Worm (Caenorhabditis elegans) whole organism, late embryonic: ENCODE results near the gene egl-44.
A peak's percentile ranks its signal among the peaks of the same experiment; 100 is the strongest.

Experiments
- C08G9.2 ChIP-seq: sonication (generic microtip); optimal IDR thresholded peaks from 2 replicates; lab custom pipeline; 2016; ENCODE audit warnings: mild to moderate bottlenecking, missing genetic modification characterization, moderate library complexity, missing compliant biosample characterization
- C38D4.7 ChIP-seq: fragments of 200-800 bp; sonication (Bioruptor generic); optimal IDR thresholded peaks from 2 replicates; lab custom pipeline; 2018; ENCODE audit warnings: mild to moderate bottlenecking, missing genetic modification characterization, moderate library complexity, missing compliant biosample characterization
- ahr-1 ChIP-seq: sonication (generic microtip); optimal IDR thresholded peaks from 2 replicates; lab custom pipeline; 2016; ENCODE audit warnings: missing genetic modification characterization, missing compliant biosample characterization
- ama-1 ChIP-seq: fragments of 150-350 bp; optimal IDR thresholded peaks from 2 replicates; lab custom pipeline; 2014
- ceh-14 ChIP-seq: sonication (generic microtip); optimal IDR thresholded peaks from 2 replicates; lab custom pipeline; 2016; ENCODE audit warnings: missing genotype, missing genetic modification characterization, missing compliant biosample characterization
- ceh-19 ChIP-seq: fragments of 200-800 bp; sonication (Bioruptor generic); optimal IDR thresholded peaks from 2 replicates; lab custom pipeline; 2018; ENCODE audit warnings: mild to moderate bottlenecking, missing genetic modification characterization, missing compliant biosample characterization
- ceh-22 ChIP-seq: sonication (generic microtip); optimal IDR thresholded peaks from 2 replicates; lab custom pipeline; 2017; ENCODE audit warnings: missing biosample characterization, missing genetic modification characterization
- ceh-24 ChIP-seq: sonication (generic microtip); optimal IDR thresholded peaks from 2 replicates; lab custom pipeline; 2016; ENCODE audit warnings: mild to moderate bottlenecking, missing genetic modification characterization, missing compliant biosample characterization
- ceh-30 ChIP-seq: fragments of 150-350 bp; optimal IDR thresholded peaks from 2 replicates; lab custom pipeline; 2014; ENCODE audit warnings: missing biosample characterization, missing genetic modification characterization
- ceh-31 ChIP-seq: sonication (generic microtip); optimal IDR thresholded peaks from 2 replicates; lab custom pipeline; 2016; ENCODE audit warnings: missing genetic modification characterization, missing compliant biosample characterization
- ceh-34 ChIP-seq: sonication (generic microtip); optimal IDR thresholded peaks from 2 replicates; lab custom pipeline; 2016; ENCODE audit warnings: mild to moderate bottlenecking, missing genetic modification characterization, missing compliant biosample characterization
- ceh-48 ChIP-seq: sonication (generic microtip); optimal IDR thresholded peaks from 2 replicates; lab custom pipeline; 2016; ENCODE audit warnings: missing genetic modification characterization, inconsistent platforms, missing compliant biosample characterization
- ceh-9 ChIP-seq: sonication (generic microtip); optimal IDR thresholded peaks from 2 replicates; lab custom pipeline; 2016; ENCODE audit warnings: mild to moderate bottlenecking, missing genetic modification characterization, inconsistent platforms, missing compliant biosample characterization
- che-1 ChIP-seq: sonication (generic microtip); optimal IDR thresholded peaks from 2 replicates; lab custom pipeline; 2016; ENCODE audit warnings: mild to moderate bottlenecking, missing genetic modification characterization, missing compliant biosample characterization
- fax-1 ChIP-seq: sonication (generic microtip); optimal IDR thresholded peaks from 2 replicates; lab custom pipeline; 2016; ENCODE audit warnings: missing genotype, missing genetic modification characterization, missing compliant biosample characterization
- fkh-10 ChIP-seq: fragments of 150-350 bp; optimal IDR thresholded peaks from 2 replicates; lab custom pipeline; 2014; ENCODE audit warnings: missing biosample characterization, missing genetic modification reagents, missing genetic modification characterization
- fkh-6 ChIP-seq: sonication (generic microtip); optimal IDR thresholded peaks from 2 replicates; lab custom pipeline; 2016; ENCODE audit warnings: missing genetic modification characterization, missing compliant biosample characterization
- gmeb-2 ChIP-seq: sonication (generic microtip); optimal IDR thresholded peaks from 2 replicates; lab custom pipeline; 2016; ENCODE audit warnings: missing genetic modification characterization, inconsistent platforms, missing compliant biosample characterization
- nhr-11 ChIP-seq: fragments of 150-350 bp; optimal IDR thresholded peaks from 2 replicates; lab custom pipeline; 2014; ENCODE audit warnings: missing biosample characterization, missing genetic modification characterization
- nhr-232 ChIP-seq: sonication (generic microtip); optimal IDR thresholded peaks from 2 replicates; lab custom pipeline; 2016; ENCODE audit warnings: missing genetic modification characterization, missing compliant biosample characterization
- odd-2 ChIP-seq: sonication (generic microtip); optimal IDR thresholded peaks from 2 replicates; lab custom pipeline; 2017; ENCODE audit warnings: antibody characterized with exemption, mild to moderate bottlenecking, missing genetic modification characterization, missing compliant biosample characterization
- pat-9 ChIP-seq: fragments of 200-800 bp; sonication (Bioruptor generic); optimal IDR thresholded peaks from 2 replicates; lab custom pipeline; 2018; ENCODE audit warnings: mild to moderate bottlenecking, missing genetic modification characterization, moderate library complexity, missing compliant biosample characterization
- pros-1 ChIP-seq: fragments of 150-350 bp; optimal IDR thresholded peaks from 2 replicates; lab custom pipeline; 2014; ENCODE audit warnings: missing biosample characterization, missing genetic modification reagents, missing genetic modification characterization
- sdc-2 ChIP-seq: sonication (generic microtip); optimal IDR thresholded peaks from 2 replicates; lab custom pipeline; 2016; ENCODE audit warnings: missing genotype, missing genetic modification characterization, missing compliant biosample characterization
- unc-42 ChIP-seq: sonication (generic microtip); optimal IDR thresholded peaks from 2 replicates; lab custom pipeline; 2016; ENCODE audit warnings: missing genotype, missing genetic modification characterization, missing compliant biosample characterization
- unc-55 ChIP-seq: sonication (generic microtip); optimal IDR thresholded peaks from 2 replicates; lab custom pipeline; 2017; ENCODE audit warnings: missing biosample characterization, missing genetic modification reagents, missing genetic modification characterization

egl-44 gene

ce11 chrII:5955638-5956167 lies 27.1 kb downstream of the egl-44 start:
- TF ChIP-seq unc-42 (tag; lab: Kevin White, UChicago) (peak; percentile 27), ceh-14 (tag; lab: Kevin White, UChicago) (peak; percentile 12), ceh-22 (tag; lab: Kevin White, UChicago) (no peak), gmeb-2 (no peak), unc-55 (peak; percentile 37), ceh-19 (GFP tag; lab: Kevin White, UChicago) (no peak)
- TF ChIP-seq, all 69 proteins: peak for 3

ce11 chrII:5956583-5956982 lies 28.0 kb downstream of the egl-44 start, which contains the start of gene casy-1:
Gene casy-1, minus strand, starts transcription at chrII:5956683.
- TF ChIP-seq unc-55 (no peak), ceh-31 (tag; lab: Kevin White, UChicago) (no peak), fkh-6 (tag; lab: Kevin White, UChicago) (no peak), nhr-232 (tag; lab: Kevin White, UChicago) (no peak), odd-2 (tag; lab: Kevin White, UChicago) (no peak), nhr-11 (tag; lab: Kevin White, UChicago) (no peak), ceh-19 (GFP tag; lab: Kevin White, UChicago) (no peak), gmeb-2 (no peak), che-1 (tag; lab: Kevin White, UChicago) (no peak), C08G9.2 (tag; lab: Kevin White, UChicago) (no peak)

ce11 chrII:5957803-5958367 lies 29.3 kb downstream of the egl-44 start:
- no peak for TF ChIP-seq pat-9 (tag; lab: Kevin White, UChicago)
- TF ChIP-seq ceh-24 (tag; lab: Kevin White, UChicago): no peak

- no peak for TF ChIP-seq ceh-30
- peak; percentile 83 for TF ChIP-seq unc-42 (tag; lab: Kevin White, UChicago)
- TF ChIP-seq, all 69 proteins: peak for 1
Measured at ce11 chrII:5959575-5960119, 31.0 kb downstream of the egl-44 start.

- TF ChIP-seq ama-1: no peak
- TF ChIP-seq ceh-34 (tag; lab: Kevin White, UChicago): no peak
- TF ChIP-seq, all 69 proteins: peak for 0
Measured at ce11 chrII:5961317-5961716, 32.7 kb downstream of the egl-44 start, which contains the start of gene B0034.7. Gene B0034.7, plus strand, starts transcription at chrII:5961617.

- TF ChIP-seq ceh-19 (GFP tag; lab: Kevin White, UChicago) (no peak), fkh-10 (GFP tag; lab: Kevin White, UChicago) (peak; percentile 39), unc-42 (tag; lab: Kevin White, UChicago) (peak; percentile 63), C38D4.7 (GFP tag; lab: Kevin White, UChicago) (no peak), ahr-1 (tag; lab: Kevin White, UChicago) (no peak), ceh-31 (tag; lab: Kevin White, UChicago) (peak; percentile 19), pros-1 (tag; lab: Kevin White, UChicago) (no peak), ceh-48 (tag; lab: Kevin White, UChicago) (peak; percentile 47)
Measured at ce11 chrII:5962343-5962742, 33.7 kb downstream of the egl-44 start.

ce11 chrII:5964962-5965361 lies 36.4 kb downstream of the egl-44 start:
- TF ChIP-seq ceh-9 (tag; lab: Kevin White, UChicago) (no peak), fax-1 (tag; lab: Kevin White, UChicago) (no peak), sdc-2 (no peak), ceh-22 (tag; lab: Kevin White, UChicago) (no peak)
